Worm (Caenorhabditis elegans) whole organism, L2 larva: ENCODE results near the gene pef-1.

Source experiments
- aly-2 ChIP-seq: fragments of 150-350 bp; optimal IDR thresholded peaks from 2 replicates; lab custom pipeline; 2014; ENCODE audit warnings: missing biosample characterization, missing genetic modification characterization
- ama-1 ChIP-seq: fragments of 150-350 bp; optimal IDR thresholded peaks from 2 replicates; lab custom pipeline; 2018; ENCODE audit warnings: inconsistent platforms
- blmp-1 ChIP-seq: sonication (generic microtip); optimal IDR thresholded peaks from 2 replicates; lab custom pipeline; 2017; ENCODE audit warnings: missing genetic modification characterization, mild to moderate bottlenecking, missing compliant biosample characterization, antibody characterized with exemption, moderate library complexity; ENCODE audit not compliant: insufficient read depth
- egl-27 ChIP-seq: sonication (generic microtip); optimal IDR thresholded peaks from 3 replicates; lab custom pipeline; 2017; ENCODE audit warnings: missing biosample characterization, missing genetic modification reagents, missing genetic modification characterization
- lin-11 ChIP-seq: fragments of 150-350 bp; sonication (generic microtip); optimal IDR thresholded peaks from 2 replicates; lab custom pipeline; 2014; ENCODE audit warnings: missing biosample characterization, missing genetic modification characterization, inconsistent platforms, mixed read lengths
- mdl-1 ChIP-seq, 2 experiments: fragments of 150-350 bp in 1 of 2; sonication (generic microtip) in 1 of 2; optimal IDR thresholded peaks; 2 replicates each; lab custom pipeline; 2017; ENCODE audit warnings: missing biosample characterization in 2 of 2, missing genetic modification characterization in 2 of 2
- nhr-12 ChIP-seq: fragments of 150-350 bp; optimal IDR thresholded peaks from 2 replicates; lab custom pipeline; 2014; ENCODE audit warnings: missing biosample characterization, missing genetic modification characterization
- skn-1 ChIP-seq: sonication (generic microtip); optimal IDR thresholded peaks from 2 replicates; lab custom pipeline; 2017; ENCODE audit warnings: missing biosample characterization, missing genetic modification characterization
- ztf-11 ChIP-seq: sonication (generic microtip); optimal IDR thresholded peaks from 2 replicates; lab custom pipeline; 2017; ENCODE audit warnings: missing biosample characterization, missing genetic modification characterization

ce11 chrIII:901148-901547 lies 25.0 kb downstream of the pef-1 start, which contains the start of gene sucl-2:
- TF ChIP-seq egl-27 (tag; lab: Kevin White, UChicago) (no peak), aly-2 (no peak), mdl-1 (tag; optimal IDR thresholded peaks at IDR 0.05; lab: Kevin White, UChicago) (no peak), ama-1 (lab: Kevin White, UChicago) (no peak), ztf-11 (no peak), skn-1 (no peak), nhr-12 (tag; lab: Kevin White, UChicago) (no peak), blmp-1 (no peak), lin-11 (tag; lab: Kevin White, UChicago) (no peak)
